Fruit fly (Drosophila melanogaster) whole organism, pupa: ENCODE measurements around the gene CG3552.

ENCODE experiments used
- CG10348 ChIP-seq: fragments of 200-800 bp; sonication (Bioruptor generic); IDR thresholded peaks from 2 replicates; pipeline ENCODE4 v1.3.6; 2022; ENCODE audit warnings: missing biosample characterization, missing genetic modification characterization
- CG12605 ChIP-seq: fragments of 200-800 bp; sonication (Bioruptor generic); IDR thresholded peaks from 2 replicates; pipeline ENCODE4 v1.3.6; 2022; ENCODE audit warnings: missing biosample characterization, missing genetic modification characterization
- CG13204 ChIP-seq: fragments of 200-800 bp; sonication (Bioruptor generic); optimal IDR thresholded peaks from 2 replicates; lab custom pipeline; 2018; ENCODE audit warnings: missing biosample characterization, mild to moderate bottlenecking, missing genetic modification characterization, moderate library complexity
- CG14655 ChIP-seq: fragments of 200-800 bp; sonication (Bioruptor generic); optimal IDR thresholded peaks from 3 replicates; lab custom pipeline; 2017; ENCODE audit warnings: mild to moderate bottlenecking, missing biosample characterization, missing genetic modification reagents, missing genetic modification characterization
- CG15710 ChIP-seq: fragments of 200-800 bp; sonication (Bioruptor generic); optimal IDR thresholded peaks from 2 replicates; lab custom pipeline; 2018; ENCODE audit warnings: missing biosample characterization, mild to moderate bottlenecking, missing genetic modification characterization, moderate library complexity
- CG17806 ChIP-seq: fragments of 200-800 bp; sonication (Bioruptor generic); optimal IDR thresholded peaks from 2 replicates; lab custom pipeline; 2018; ENCODE audit warnings: missing biosample characterization, mild to moderate bottlenecking, missing genetic modification characterization, moderate library complexity
- CG32121 ChIP-seq: fragments of 200-800 bp; sonication (Bioruptor generic); IDR thresholded peaks from 2 replicates; pipeline ENCODE4 v1.3.6; 2022; ENCODE audit warnings: missing biosample characterization, missing genetic modification characterization
- CG34367 ChIP-seq: fragments of 200-800 bp; sonication (Bioruptor generic); optimal IDR thresholded peaks from 2 replicates; lab custom pipeline; 2018; ENCODE audit warnings: missing biosample characterization, mild to moderate bottlenecking, missing genetic modification characterization
- CG4496 ChIP-seq: fragments of 200-800 bp; sonication (Bioruptor generic); IDR thresholded peaks from 3 replicates; pipeline ENCODE4 v1.3.6; 2022; ENCODE audit warnings: missing biosample characterization, missing genetic modification characterization
- CG8159 ChIP-seq: fragments of 200-800 bp; sonication (Bioruptor generic); optimal IDR thresholded peaks from 3 replicates; lab custom pipeline; 2018; ENCODE audit warnings: missing biosample characterization, mild to moderate bottlenecking, missing genetic modification characterization, moderate library complexity
- CG8301 ChIP-seq: fragments of 200-800 bp; sonication (Bioruptor generic); optimal IDR thresholded peaks from 2 replicates; lab custom pipeline; 2018; ENCODE audit warnings: missing biosample characterization, mild to moderate bottlenecking, missing genetic modification characterization
- CG9948 ChIP-seq: fragments of 200-800 bp; sonication (Bioruptor generic); optimal IDR thresholded peaks from 2 replicates; lab custom pipeline; 2018; ENCODE audit warnings: missing biosample characterization, mild to moderate bottlenecking, missing genetic modification characterization, moderate library complexity
- D1 ChIP-seq: fragments of 200-800 bp; sonication (Bioruptor generic); optimal IDR thresholded peaks from 2 replicates; lab custom pipeline; 2018; ENCODE audit warnings: missing biosample characterization, mild to moderate bottlenecking, missing genetic modification characterization, moderate library complexity
- EcR ChIP-seq: fragments of 200-800 bp; sonication (Bioruptor generic); optimal IDR thresholded peaks from 3 replicates; lab custom pipeline; 2019; ENCODE audit warnings: missing biosample characterization, missing genetic modification characterization, mild to moderate bottlenecking, moderate library complexity, missing genetic modification reagents
- Ets98B ChIP-seq: fragments of 200-800 bp; sonication (Bioruptor generic); IDR thresholded peaks from 2 replicates; pipeline ENCODE4 v1.3.6; 2022; ENCODE audit warnings: missing biosample characterization, missing genetic modification characterization
- Pif1A ChIP-seq: fragments of 200-800 bp; sonication (Bioruptor generic); optimal IDR thresholded peaks from 3 replicates; lab custom pipeline; 2016; ENCODE audit warnings: missing biosample characterization, missing genetic modification characterization
- Pif1B ChIP-seq: fragments of 200-800 bp; sonication (Bioruptor generic); optimal IDR thresholded peaks from 3 replicates; lab custom pipeline; 2016; ENCODE audit warnings: missing biosample characterization, missing genetic modification characterization
- Snoo ChIP-seq: fragments of 200-800 bp; sonication (Bioruptor generic); optimal IDR thresholded peaks from 3 replicates; lab custom pipeline; 2017; ENCODE audit warnings: missing biosample characterization, mild to moderate bottlenecking, missing genetic modification characterization, inconsistent platforms
- fd96Ca ChIP-seq: fragments of 200-800 bp; sonication (Bioruptor generic); IDR thresholded peaks from 3 replicates; pipeline ENCODE4 v1.3.6; 2022; ENCODE audit warnings: missing biosample characterization, missing genetic modification characterization
- gl ChIP-seq: fragments of 200-800 bp; sonication (Bioruptor generic); optimal IDR thresholded peaks from 2 replicates; lab custom pipeline; 2018; ENCODE audit warnings: missing biosample characterization, mild to moderate bottlenecking, missing genetic modification characterization
- rn ChIP-seq: fragments of 200-800 bp; sonication (Bioruptor generic); IDR thresholded peaks from 2 replicates; pipeline ENCODE4 v1.3.6; 2022; ENCODE audit warnings: missing biosample characterization, missing genetic modification characterization

CG3552 gene

dm6 chr3L:9471151-9471903, 15.2 kb downstream of the CG3552 start:
- TF ChIP-seq Pif1A (GFP tag; lab: Kevin White, UChicago) (no peak), Pif1B (no peak), CG4496 (GFP tag; lab: Robert Waterston, UW) (no peak), fd96Ca (GFP tag; lab: Robert Waterston, UW) (no peak), CG8159 (no peak), CG9948 (no peak), D1 (tag; lab: Kevin White, UChicago) (no peak), CG14655 (GFP tag; lab: Kevin White, UChicago) (no peak), CG10348 (GFP tag; lab: Robert Waterston, UW) (no peak), Snoo (no peak), CG8301 (tag; lab: Kevin White, UChicago) (no peak), rn (no peak), CG32121 (GFP tag; lab: Robert Waterston, UW) (no peak)

dm6 chr3L:9476829-9477228, 20.7 kb downstream of the CG3552 start, which contains the start of the genes Uch-L5 and Jarid2:
Gene Uch-L5, minus strand, starts transcription at chr3L:9476965.
Gene Jarid2, plus strand, starts transcription at chr3L:9477038.
- TF ChIP-seq Ets98B (peak; percentile 39), CG15710 (tag; lab: Kevin White, UChicago) (no peak), rn (no peak), EcR (GFP tag; lab: Kevin White, UChicago) (no peak), CG34367 (tag; lab: Kevin White, UChicago) (no peak), D1 (tag; lab: Kevin White, UChicago) (no peak), CG10348 (GFP tag; lab: Robert Waterston, UW) (no peak), fd96Ca (GFP tag; lab: Robert Waterston, UW) (no peak), Pif1B (no peak), CG32121 (GFP tag; lab: Robert Waterston, UW) (no peak), CG8301 (tag; lab: Kevin White, UChicago) (no peak), CG14655 (GFP tag; lab: Kevin White, UChicago) (no peak), Pif1A (GFP tag; lab: Kevin White, UChicago) (no peak), gl (tag; lab: Kevin White, UChicago) (no peak), CG4496 (GFP tag; lab: Robert Waterston, UW) (no peak), CG8159 (no peak), CG12605 (GFP tag; lab: Robert Waterston, UW) (peak; percentile 46), CG17806 (peak; percentile 23), CG13204 (no peak), CG9948 (no peak), Snoo (peak; percentile 39)

DNA sequence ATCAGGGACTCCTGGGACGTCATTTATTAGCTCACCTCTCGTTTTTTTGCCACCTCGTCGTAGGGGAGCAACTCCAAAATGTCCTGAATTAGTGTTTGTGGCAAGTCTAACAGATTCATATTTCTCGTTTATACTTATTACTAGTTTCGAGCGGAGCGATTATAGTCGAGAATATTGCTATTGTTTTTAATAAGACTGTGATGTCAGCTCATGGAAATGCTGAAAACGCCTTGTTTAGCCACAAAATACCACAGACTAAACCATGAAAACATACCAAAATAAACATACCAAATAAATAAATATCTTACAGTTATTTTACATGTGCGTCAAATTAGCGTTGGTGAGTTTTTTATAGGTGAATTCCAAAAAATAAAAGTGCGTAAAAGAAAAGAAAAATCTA, 31.5 kb downstream of the CG3552 start, which contains the start of gene pall:
Gene pall (minus strand): TSS at position 205 of the 400 bp plus-strand sequence.
- no peak for TF ChIP-seq CG13204
- no peak for TF ChIP-seq CG12605 (GFP tag; lab: Robert Waterston, UW)
- no peak for TF ChIP-seq Ets98B
- TF ChIP-seq CG17806, result no peak
- no peak for TF ChIP-seq rn

- TF ChIP-seq CG34367 (tag; lab: Kevin White, UChicago) (no peak), CG4496 (GFP tag; lab: Robert Waterston, UW) (peak; percentile 12; the same call in 1 of the 3 replicates)
- TF ChIP-seq, all 21 proteins: peak for 1
Measured at dm6 chr3L:9489133-9489532, 33.0 kb downstream of the CG3552 start, which contains the start of gene CG32036. Gene CG32036, minus strand, starts transcription at chr3L:9489233.

- TF ChIP-seq CG32121 (GFP tag; lab: Robert Waterston, UW), result peak; percentile 48
- TF ChIP-seq fd96Ca (GFP tag; lab: Robert Waterston, UW), result no peak
- no peak for TF ChIP-seq Snoo
- no peak for TF ChIP-seq CG17806
- TF ChIP-seq CG10348 (GFP tag; lab: Robert Waterston, UW), result no peak
- no peak for TF ChIP-seq Pif1B
- no peak for TF ChIP-seq CG34367 (tag; lab: Kevin White, UChicago)
Measured at dm6 chr3L:9489627-9490026, 33.5 kb downstream of the CG3552 start.

dm6 chr3L:9490432-9490831, 34.3 kb downstream of the CG3552 start:
- TF ChIP-seq fd96Ca (GFP tag; lab: Robert Waterston, UW), result no peak
- TF ChIP-seq CG32121 (GFP tag; lab: Robert Waterston, UW), result no peak
- no peak for TF ChIP-seq CG8301 (tag; lab: Kevin White, UChicago)
- TF ChIP-seq CG14655 (GFP tag; lab: Kevin White, UChicago), result no peak
- no peak for TF ChIP-seq CG10348 (GFP tag; lab: Robert Waterston, UW)
- no peak for TF ChIP-seq CG9948
- no peak for TF ChIP-seq CG17806
- no peak for TF ChIP-seq CG8159
- TF ChIP-seq CG4496 (GFP tag; lab: Robert Waterston, UW), result no peak
- no peak for TF ChIP-seq CG12605 (GFP tag; lab: Robert Waterston, UW)
- no peak for TF ChIP-seq Snoo
- no peak for TF ChIP-seq rn
- no peak for TF ChIP-seq CG15710 (tag; lab: Kevin White, UChicago)
- TF ChIP-seq Pif1B, result no peak
- TF ChIP-seq Ets98B, result no peak

DNA sequence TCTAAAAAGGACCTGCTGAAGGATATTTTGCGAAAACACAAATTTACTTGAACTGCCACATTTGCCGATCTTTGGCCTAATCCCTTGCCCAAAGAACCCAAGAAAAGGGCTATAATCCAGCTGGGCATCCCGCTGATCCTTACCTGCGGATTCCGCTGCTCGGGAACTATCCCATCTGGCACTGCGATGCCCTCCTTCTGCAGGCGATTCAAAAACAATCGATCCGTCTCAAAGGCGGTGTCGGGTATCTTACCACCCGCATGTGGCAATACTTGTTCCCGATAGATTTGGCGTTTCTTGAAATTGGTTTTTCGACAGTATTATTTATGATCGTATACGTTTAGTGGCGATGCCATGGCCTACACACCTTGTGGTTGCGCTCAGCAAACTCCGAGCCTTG, 35.2 kb downstream of the CG3552 start:
- TF ChIP-seq CG4496 (GFP tag; lab: Robert Waterston, UW), result no peak
- TF ChIP-seq fd96Ca (GFP tag; lab: Robert Waterston, UW), result no peak
- no peak for TF ChIP-seq Snoo
- TF ChIP-seq EcR (GFP tag; lab: Kevin White, UChicago), result no peak
- no peak for TF ChIP-seq CG13204
- TF ChIP-seq gl (tag; lab: Kevin White, UChicago), result no peak
- TF ChIP-seq CG34367 (tag; lab: Kevin White, UChicago), result no peak
- TF ChIP-seq rn, result no peak
- TF ChIP-seq Pif1B, result no peak
- TF ChIP-seq CG14655 (GFP tag; lab: Kevin White, UChicago), result no peak
- no peak for TF ChIP-seq Ets98B
- no peak for TF ChIP-seq CG17806
- no peak for TF ChIP-seq CG32121 (GFP tag; lab: Robert Waterston, UW)
- TF ChIP-seq CG9948, result no peak
- no peak for TF ChIP-seq CG10348 (GFP tag; lab: Robert Waterston, UW)
- TF ChIP-seq CG12605 (GFP tag; lab: Robert Waterston, UW), result no peak
- TF ChIP-seq CG8301 (tag; lab: Kevin White, UChicago), result no peak
- TF ChIP-seq Pif1A (GFP tag; lab: Kevin White, UChicago), result no peak
- TF ChIP-seq CG8159, result no peak
